Fruit fly (Drosophila melanogaster) whole organism, pupa: Measurements from ENCODE around the gene CG43052.

Experiments used
- CG10348 ChIP-seq: fragments of 200-800 bp; sonication (Bioruptor generic); IDR thresholded peaks from 2 replicates; pipeline ENCODE4 v1.3.6; 2022; ENCODE audit warnings: missing biosample characterization, missing genetic modification characterization
- CG12605 ChIP-seq: fragments of 200-800 bp; sonication (Bioruptor generic); IDR thresholded peaks from 2 replicates; pipeline ENCODE4 v1.3.6; 2022; ENCODE audit warnings: missing biosample characterization, missing genetic modification characterization
- CG13204 ChIP-seq: fragments of 200-800 bp; sonication (Bioruptor generic); optimal IDR thresholded peaks from 2 replicates; lab custom pipeline; 2018; ENCODE audit warnings: missing biosample characterization, mild to moderate bottlenecking, missing genetic modification characterization, moderate library complexity
- CG14655 ChIP-seq: fragments of 200-800 bp; sonication (Bioruptor generic); optimal IDR thresholded peaks from 3 replicates; lab custom pipeline; 2017; ENCODE audit warnings: mild to moderate bottlenecking, missing biosample characterization, missing genetic modification reagents, missing genetic modification characterization
- CG15710 ChIP-seq: fragments of 200-800 bp; sonication (Bioruptor generic); optimal IDR thresholded peaks from 2 replicates; lab custom pipeline; 2018; ENCODE audit warnings: missing biosample characterization, mild to moderate bottlenecking, missing genetic modification characterization, moderate library complexity
- CG17806 ChIP-seq: fragments of 200-800 bp; sonication (Bioruptor generic); optimal IDR thresholded peaks from 2 replicates; lab custom pipeline; 2018; ENCODE audit warnings: missing biosample characterization, mild to moderate bottlenecking, missing genetic modification characterization, moderate library complexity
- CG32121 ChIP-seq: fragments of 200-800 bp; sonication (Bioruptor generic); IDR thresholded peaks from 2 replicates; pipeline ENCODE4 v1.3.6; 2022; ENCODE audit warnings: missing biosample characterization, missing genetic modification characterization
- CG34367 ChIP-seq: fragments of 200-800 bp; sonication (Bioruptor generic); optimal IDR thresholded peaks from 2 replicates; lab custom pipeline; 2018; ENCODE audit warnings: missing biosample characterization, mild to moderate bottlenecking, missing genetic modification characterization
- CG4496 ChIP-seq: fragments of 200-800 bp; sonication (Bioruptor generic); IDR thresholded peaks from 3 replicates; pipeline ENCODE4 v1.3.6; 2022; ENCODE audit warnings: missing biosample characterization, missing genetic modification characterization
- CG8159 ChIP-seq: fragments of 200-800 bp; sonication (Bioruptor generic); optimal IDR thresholded peaks from 3 replicates; lab custom pipeline; 2018; ENCODE audit warnings: missing biosample characterization, mild to moderate bottlenecking, missing genetic modification characterization, moderate library complexity
- CG8301 ChIP-seq: fragments of 200-800 bp; sonication (Bioruptor generic); optimal IDR thresholded peaks from 2 replicates; lab custom pipeline; 2018; ENCODE audit warnings: missing biosample characterization, mild to moderate bottlenecking, missing genetic modification characterization
- CG9948 ChIP-seq: fragments of 200-800 bp; sonication (Bioruptor generic); optimal IDR thresholded peaks from 2 replicates; lab custom pipeline; 2018; ENCODE audit warnings: missing biosample characterization, mild to moderate bottlenecking, missing genetic modification characterization, moderate library complexity
- D1 ChIP-seq: fragments of 200-800 bp; sonication (Bioruptor generic); optimal IDR thresholded peaks from 2 replicates; lab custom pipeline; 2018; ENCODE audit warnings: missing biosample characterization, mild to moderate bottlenecking, missing genetic modification characterization, moderate library complexity
- EcR ChIP-seq: fragments of 200-800 bp; sonication (Bioruptor generic); optimal IDR thresholded peaks from 3 replicates; lab custom pipeline; 2019; ENCODE audit warnings: missing biosample characterization, missing genetic modification characterization, mild to moderate bottlenecking, moderate library complexity, missing genetic modification reagents
- Ets98B ChIP-seq: fragments of 200-800 bp; sonication (Bioruptor generic); IDR thresholded peaks from 2 replicates; pipeline ENCODE4 v1.3.6; 2022; ENCODE audit warnings: missing biosample characterization, missing genetic modification characterization
- Pif1A ChIP-seq: fragments of 200-800 bp; sonication (Bioruptor generic); optimal IDR thresholded peaks from 3 replicates; lab custom pipeline; 2016; ENCODE audit warnings: missing biosample characterization, missing genetic modification characterization
- Pif1B ChIP-seq: fragments of 200-800 bp; sonication (Bioruptor generic); optimal IDR thresholded peaks from 3 replicates; lab custom pipeline; 2016; ENCODE audit warnings: missing biosample characterization, missing genetic modification characterization
- Snoo ChIP-seq: fragments of 200-800 bp; sonication (Bioruptor generic); optimal IDR thresholded peaks from 3 replicates; lab custom pipeline; 2017; ENCODE audit warnings: missing biosample characterization, mild to moderate bottlenecking, missing genetic modification characterization, inconsistent platforms
- fd96Ca ChIP-seq: fragments of 200-800 bp; sonication (Bioruptor generic); IDR thresholded peaks from 3 replicates; pipeline ENCODE4 v1.3.6; 2022; ENCODE audit warnings: missing biosample characterization, missing genetic modification characterization
- gl ChIP-seq: fragments of 200-800 bp; sonication (Bioruptor generic); optimal IDR thresholded peaks from 2 replicates; lab custom pipeline; 2018; ENCODE audit warnings: missing biosample characterization, mild to moderate bottlenecking, missing genetic modification characterization
- rn ChIP-seq: fragments of 200-800 bp; sonication (Bioruptor generic); IDR thresholded peaks from 2 replicates; pipeline ENCODE4 v1.3.6; 2022; ENCODE audit warnings: missing biosample characterization, missing genetic modification characterization

CG43052 gene

dm6 chr2L:14351441-14352127 lies at the start of gene CG43052:
CG43052 (plus strand) TSS chr2L:14352077.
- no peak for TF ChIP-seq Pif1B (GFP tag; lab: Kevin White, UChicago)
- TF ChIP-seq CG32121: no peak
- no peak for TF ChIP-seq CG4496 (GFP tag; lab: Robert Waterston, UW)
- TF ChIP-seq fd96Ca: no peak
- TF ChIP-seq CG8301 (tag; lab: Kevin White, UChicago): no peak
- TF ChIP-seq CG9948 (tag; lab: Kevin White, UChicago): no peak
- no peak for TF ChIP-seq Snoo (tag; lab: Kevin White, UChicago)
- no peak for TF ChIP-seq CG12605 (GFP tag; lab: Robert Waterston, UW)
- no peak for TF ChIP-seq rn (GFP tag; lab: Robert Waterston, UW)
- no peak for TF ChIP-seq CG8159 (tag; lab: Kevin White, UChicago)
- no peak for TF ChIP-seq CG10348
- TF ChIP-seq CG34367: no peak
- TF ChIP-seq CG15710 (tag; lab: Kevin White, UChicago): no peak
- TF ChIP-seq CG17806 (tag; lab: Kevin White, UChicago): no peak
- TF ChIP-seq gl: no peak
- no peak for TF ChIP-seq EcR

- TF ChIP-seq Ets98B: no peak
- no peak for TF ChIP-seq CG4496 (GFP tag; lab: Robert Waterston, UW)
- no peak for TF ChIP-seq CG14655 (GFP tag; lab: Kevin White, UChicago)
- TF ChIP-seq Pif1B (GFP tag; lab: Kevin White, UChicago): no peak
- no peak for TF ChIP-seq CG15710 (tag; lab: Kevin White, UChicago)
- no peak for TF ChIP-seq fd96Ca
- no peak for TF ChIP-seq CG17806 (tag; lab: Kevin White, UChicago)
- no peak for TF ChIP-seq Pif1A (GFP tag; lab: Kevin White, UChicago)
- TF ChIP-seq CG10348: no peak
- TF ChIP-seq rn (GFP tag; lab: Robert Waterston, UW): no peak
- TF ChIP-seq Snoo (tag; lab: Kevin White, UChicago): no peak
- TF ChIP-seq CG32121: no peak
- no peak for TF ChIP-seq gl
- no peak for TF ChIP-seq CG9948 (tag; lab: Kevin White, UChicago)
- TF ChIP-seq CG12605 (GFP tag; lab: Robert Waterston, UW): no peak
- TF ChIP-seq EcR: no peak
- TF ChIP-seq D1: no peak
These were observed 49.4 kb upstream of the CG43052 start for dm6 chr2L:14302478-14302877.

dm6 chr2L:14307516-14307915 lies 44.4 kb upstream of the CG43052 start:
- TF ChIP-seq CG15710 (tag; lab: Kevin White, UChicago): no peak
- no peak for TF ChIP-seq rn (GFP tag; lab: Robert Waterston, UW)
- TF ChIP-seq D1: no peak
- no peak for TF ChIP-seq CG12605 (GFP tag; lab: Robert Waterston, UW)
- no peak for TF ChIP-seq CG4496 (GFP tag; lab: Robert Waterston, UW)
- no peak for TF ChIP-seq Pif1A (GFP tag; lab: Kevin White, UChicago)
- TF ChIP-seq CG14655 (GFP tag; lab: Kevin White, UChicago): no peak
- TF ChIP-seq gl: no peak
- no peak for TF ChIP-seq Ets98B
- TF ChIP-seq CG9948 (tag; lab: Kevin White, UChicago): no peak
- TF ChIP-seq CG8159 (tag; lab: Kevin White, UChicago): no peak

- no peak for TF ChIP-seq CG17806 (tag; lab: Kevin White, UChicago)
These were observed 43.6 kb upstream of the CG43052 start for dm6 chr2L:14308232-14308631.

DNA sequence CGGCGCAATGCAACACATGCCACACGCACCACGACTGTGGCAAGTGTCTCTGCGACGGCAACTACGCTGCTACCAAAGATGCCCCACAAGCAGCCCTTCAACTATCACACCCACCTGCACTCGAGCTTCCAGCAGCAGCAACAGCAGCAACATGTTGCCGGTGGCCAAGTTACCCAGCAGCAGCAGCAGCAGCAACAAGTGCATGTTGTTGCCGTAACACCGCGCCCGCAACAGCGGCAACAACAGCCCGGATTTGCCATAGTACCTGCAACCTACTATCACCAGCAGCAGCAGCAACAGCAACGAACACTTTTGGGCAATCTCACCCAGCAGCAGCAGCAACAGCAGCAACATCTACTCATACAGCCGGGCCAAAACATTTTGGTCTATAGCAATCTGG lies 43.2 kb upstream of the CG43052 start:
- TF ChIP-seq CG4496 (GFP tag; lab: Robert Waterston, UW): no peak
- no peak for TF ChIP-seq fd96Ca

DNA sequence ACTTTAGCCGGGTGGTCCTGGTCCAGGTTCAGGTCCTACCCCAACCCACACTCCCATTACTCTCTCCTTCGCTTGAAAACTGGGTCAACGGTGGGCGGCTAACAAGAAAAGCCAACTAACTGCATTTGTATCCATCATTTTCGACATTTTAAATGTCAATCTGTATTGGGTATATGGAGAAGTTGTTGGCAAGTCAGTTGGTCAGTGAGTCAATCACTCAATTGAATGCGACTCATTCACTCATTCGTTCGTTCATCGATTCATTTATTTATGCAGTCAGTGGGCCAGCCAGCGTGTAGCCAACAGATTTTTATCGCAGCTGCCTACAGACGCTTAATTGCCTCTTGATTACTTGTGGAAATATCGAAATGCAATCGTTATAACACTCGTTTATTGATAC lies 35.2 kb upstream of the CG43052 start:
- TF ChIP-seq gl: no peak
- no peak for TF ChIP-seq CG4496 (GFP tag; lab: Robert Waterston, UW)
- TF ChIP-seq CG8159 (tag; lab: Kevin White, UChicago): no peak
- no peak for TF ChIP-seq rn (GFP tag; lab: Robert Waterston, UW)
- TF ChIP-seq Pif1A (GFP tag; lab: Kevin White, UChicago): no peak
- no peak for TF ChIP-seq D1
- TF ChIP-seq CG12605 (GFP tag; lab: Robert Waterston, UW): no peak
- TF ChIP-seq CG17806 (tag; lab: Kevin White, UChicago): no peak
- TF ChIP-seq, all 21 proteins: peak for 0

- no peak for TF ChIP-seq Pif1B (GFP tag; lab: Kevin White, UChicago)
- no peak for TF ChIP-seq CG4496 (GFP tag; lab: Robert Waterston, UW)
These were observed 33.9 kb upstream of the CG43052 start for dm6 chr2L:14317992-14318391.

dm6 chr2L:14318600-14318999 lies 33.3 kb upstream of the CG43052 start:
- TF ChIP-seq CG4496 (GFP tag; lab: Robert Waterston, UW) (peak; percentile 78), Pif1A (GFP tag; lab: Kevin White, UChicago) (no peak), EcR (no peak), rn (GFP tag; lab: Robert Waterston, UW) (no peak), CG13204 (GFP tag; lab: Kevin White, UChicago) (no peak), fd96Ca (no peak), CG34367 (no peak), CG8301 (tag; lab: Kevin White, UChicago) (no peak), D1 (no peak), CG8159 (tag; lab: Kevin White, UChicago) (no peak), CG32121 (peak; percentile 75), CG9948 (tag; lab: Kevin White, UChicago) (no peak), CG15710 (tag; lab: Kevin White, UChicago) (no peak), Pif1B (GFP tag; lab: Kevin White, UChicago) (no peak), CG10348 (no peak), CG12605 (GFP tag; lab: Robert Waterston, UW) (peak; percentile 27; the same call in 1 of the 2 replicates), Snoo (tag; lab: Kevin White, UChicago) (no peak), gl (no peak), CG17806 (tag; lab: Kevin White, UChicago) (no peak), Ets98B (peak; percentile 79), CG14655 (GFP tag; lab: Kevin White, UChicago) (no peak)
- TF ChIP-seq, all 21 proteins: peak for 4
